Worm (Caenorhabditis elegans) whole organism, L3 larva: ENCODE results near the gene C04E6.5.
A peak's percentile ranks its signal among the peaks of the same experiment; 100 is the strongest.

ENCODE experiments used
- ZK546.5 ChIP-seq: sonication (generic microtip); optimal IDR thresholded peaks from 2 replicates; lab custom pipeline; 2017; ENCODE audit warnings: missing biosample characterization, missing genetic modification characterization
- aly-2 ChIP-seq: fragments of 150-350 bp; optimal IDR thresholded peaks from 2 replicates; lab custom pipeline; 2014; ENCODE audit warnings: missing biosample characterization, missing genetic modification characterization
- ama-1 ChIP-seq: fragments of 150-350 bp; optimal IDR thresholded peaks from 2 replicates; lab custom pipeline; 2018
- ceh-9 ChIP-seq: sonication (generic microtip); optimal IDR thresholded peaks from 2 replicates; lab custom pipeline; 2018; ENCODE audit warnings: missing biosample characterization, missing genetic modification characterization
- daf-12 ChIP-seq: fragments of 150-350 bp; optimal IDR thresholded peaks from 2 replicates; lab custom pipeline; 2014; ENCODE audit warnings: missing biosample characterization, missing genetic modification reagents, missing genetic modification characterization
- elt-1 ChIP-seq: fragments of 150-350 bp; optimal IDR thresholded peaks from 2 replicates; lab custom pipeline; 2014; ENCODE audit warnings: missing biosample characterization, missing genetic modification characterization
- elt-2 ChIP-seq: sonication (generic microtip); optimal IDR thresholded peaks from 2 replicates; lab custom pipeline; 2016; ENCODE audit warnings: missing genetic modification reagents, mild to moderate bottlenecking, missing genetic modification characterization, missing compliant biosample characterization
- fkh-2 ChIP-seq: fragments of 150-350 bp; optimal IDR thresholded peaks from 2 replicates; lab custom pipeline; 2014; ENCODE audit warnings: missing biosample characterization, missing genetic modification reagents, missing genetic modification characterization
- fos-1 ChIP-seq: fragments of 150-350 bp; optimal IDR thresholded peaks from 2 replicates; lab custom pipeline; 2014; ENCODE audit warnings: missing biosample characterization, missing genetic modification characterization
- hmg-11 ChIP-seq: sonication (generic microtip); optimal IDR thresholded peaks from 2 replicates; lab custom pipeline; 2016; ENCODE audit warnings: missing genetic modification characterization, missing compliant biosample characterization
- jun-1 ChIP-seq: fragments of 150-350 bp; optimal IDR thresholded peaks from 2 replicates; lab custom pipeline; 2014; ENCODE audit warnings: missing biosample characterization, missing genetic modification reagents, missing genetic modification characterization
- lin-15B ChIP-seq: fragments of 150-350 bp; optimal IDR thresholded peaks from 2 replicates; lab custom pipeline; 2014; ENCODE audit warnings: missing biosample characterization, missing genetic modification characterization
- lin-39 ChIP-seq: fragments of 150-350 bp; optimal IDR thresholded peaks from 2 replicates; lab custom pipeline; 2018; ENCODE audit warnings: missing biosample characterization, missing genetic modification reagents, missing genetic modification characterization
- mdl-1 ChIP-seq: fragments of 150-350 bp; optimal IDR thresholded peaks from 2 replicates; lab custom pipeline; 2014; ENCODE audit warnings: missing biosample characterization, missing genetic modification characterization
- nfya-1 ChIP-seq: sonication (generic microtip); optimal IDR thresholded peaks from 2 replicates; lab custom pipeline; 2017; ENCODE audit warnings: missing genetic modification characterization, mild to moderate bottlenecking, missing compliant biosample characterization, antibody characterized with exemption, moderate library complexity; ENCODE audit not compliant: insufficient read depth
- nhr-237 ChIP-seq: fragments of 150-350 bp; optimal IDR thresholded peaks from 2 replicates; lab custom pipeline; 2014; ENCODE audit warnings: missing biosample characterization, missing genetic modification characterization
- nhr-25 ChIP-seq: sonication (generic microtip); optimal IDR thresholded peaks from 2 replicates; lab custom pipeline; 2017; ENCODE audit warnings: missing biosample characterization, missing genetic modification characterization
- nhr-43 ChIP-seq: sonication (generic microtip); optimal IDR thresholded peaks from 2 replicates; lab custom pipeline; 2016; ENCODE audit warnings: mild to moderate bottlenecking, missing genetic modification characterization, missing compliant biosample characterization; ENCODE audit not compliant: poor library complexity, severe bottlenecking
- nhr-67 ChIP-seq: fragments of 150-350 bp; optimal IDR thresholded peaks from 2 replicates; lab custom pipeline; 2014; ENCODE audit warnings: missing biosample characterization, missing genetic modification characterization
- nhr-76 ChIP-seq: fragments of 150-350 bp; sonication (generic microtip); optimal IDR thresholded peaks from 5 replicates; lab custom pipeline; 2014; ENCODE audit warnings: missing biosample characterization, missing genetic modification characterization
- pqm-1 ChIP-seq: fragments of 150-350 bp; optimal IDR thresholded peaks from 2 replicates; lab custom pipeline; 2017; ENCODE audit warnings: missing biosample characterization, missing genetic modification characterization, inconsistent platforms
- sea-2 ChIP-seq: fragments of 150-350 bp; sonication (generic microtip); optimal IDR thresholded peaks from 4 replicates; lab custom pipeline; 2014; ENCODE audit warnings: missing biosample characterization, missing genetic modification reagents, missing genetic modification characterization
- unc-62 ChIP-seq: fragments of 150-350 bp; sonication (generic microtip); optimal IDR thresholded peaks from 4 replicates; lab custom pipeline; 2014; ENCODE audit warnings: missing biosample characterization, missing genetic modification reagents, missing genetic modification characterization

Gene C04E6.5

ce11 chrV:5949674-5950149 is 47.8 kb downstream of the C04E6.5 start:
- no peak for TF ChIP-seq sea-2 (GFP tag; lab: Kevin White, UChicago)
- TF ChIP-seq elt-1 (tag; lab: Kevin White, UChicago): peak; percentile 7

ce11 chrV:5951133-5951532 is 49.2 kb downstream of the C04E6.5 start, which contains the start of gene M03F8.1:
Gene M03F8.1, plus strand, starts transcription at chrV:5951433.
- TF ChIP-seq nhr-43 (tag; lab: Kevin White, UChicago): no peak
- TF ChIP-seq elt-1 (tag; lab: Kevin White, UChicago): no peak
- no peak for TF ChIP-seq pqm-1
- TF ChIP-seq jun-1 (tag; lab: Kevin White, UChicago): no peak
- no peak for TF ChIP-seq nhr-25 (tag; lab: Kevin White, UChicago)
- TF ChIP-seq lin-15B (tag; lab: Kevin White, UChicago): no peak
- TF ChIP-seq fkh-2: no peak
- TF ChIP-seq mdl-1 (tag; lab: Kevin White, UChicago): no peak
- no peak for TF ChIP-seq ama-1 (lab: Kevin White, UChicago)
- no peak for TF ChIP-seq hmg-11 (tag; lab: Kevin White, UChicago)
- TF ChIP-seq nhr-237 (tag; lab: Kevin White, UChicago): no peak
- TF ChIP-seq ZK546.5 (tag; lab: Kevin White, UChicago): no peak
- no peak for TF ChIP-seq fos-1 (tag; lab: Kevin White, UChicago)
- TF ChIP-seq ceh-9: no peak
- TF ChIP-seq nhr-67 (tag; lab: Kevin White, UChicago): no peak

ce11 chrV:5953086-5953485 is 51.2 kb downstream of the C04E6.5 start:
- no peak for TF ChIP-seq lin-39
- no peak for TF ChIP-seq elt-1 (tag; lab: Kevin White, UChicago)
- no peak for TF ChIP-seq nhr-76 (tag; lab: Kevin White, UChicago)
- TF ChIP-seq daf-12 (tag; lab: Kevin White, UChicago): no peak
- TF ChIP-seq unc-62: no peak
- no peak for TF ChIP-seq elt-2 (tag; lab: Kevin White, UChicago)
- peak; percentile 88 for TF ChIP-seq nfya-1 (tag; lab: Kevin White, UChicago)
- TF ChIP-seq aly-2 (tag; lab: Kevin White, UChicago): no peak
